Worm (Caenorhabditis elegans) whole organism, mixed stage, embryonic: ENCODE results near the gene spdl-1.

Experiments
- M03D4.4 ChIP-seq: sonication (generic microtip); optimal IDR thresholded peaks from 2 replicates; lab custom pipeline; 2017; ENCODE audit warnings: mild to moderate bottlenecking, missing genetic modification characterization, missing compliant biosample characterization
- bed-3 ChIP-seq: fragments of 200-800 bp; sonication (Bioruptor generic); optimal IDR thresholded peaks from 3 replicates; lab custom pipeline; 2018; ENCODE audit warnings: mild to moderate bottlenecking, missing genetic modification characterization, moderate library complexity, missing compliant biosample characterization
- ceh-83 ChIP-seq: fragments of 200-800 bp; sonication (Bioruptor generic); optimal IDR thresholded peaks from 2 replicates; lab custom pipeline; 2018; ENCODE audit warnings: mild to moderate bottlenecking, missing genetic modification characterization, missing compliant biosample characterization
- elt-1 ChIP-seq: sonication (generic microtip); optimal IDR thresholded peaks from 2 replicates; lab custom pipeline; 2017; ENCODE audit warnings: missing genetic modification characterization, mild to moderate bottlenecking, missing compliant biosample characterization, antibody characterized with exemption, moderate library complexity, borderline replicate concordance; ENCODE audit not compliant: insufficient read depth
- ham-2 ChIP-seq: fragments of 200-800 bp; sonication (Bioruptor generic); optimal IDR thresholded peaks from 2 replicates; lab custom pipeline; 2018; ENCODE audit warnings: mild to moderate bottlenecking, missing genetic modification characterization, missing compliant biosample characterization
- lin-13 ChIP-seq: fragments of 150-350 bp; optimal IDR thresholded peaks from 2 replicates; lab custom pipeline; 2014; ENCODE audit warnings: missing biosample characterization, missing genetic modification characterization
- mab-5 ChIP-seq: fragments of 150-350 bp; optimal IDR thresholded peaks from 2 replicates; lab custom pipeline; 2014; ENCODE audit warnings: missing biosample characterization, missing genetic modification characterization
- nhr-28 ChIP-seq: fragments of 150-350 bp; optimal IDR thresholded peaks from 2 replicates; lab custom pipeline; 2014; ENCODE audit warnings: missing biosample characterization, missing genetic modification characterization
- pha-4 ChIP-seq: fragments of 150-350 bp; optimal IDR thresholded peaks from 2 replicates; lab custom pipeline; 2018; ENCODE audit warnings: missing biosample characterization, missing genetic modification reagents, missing genetic modification characterization
- snpc-4 ChIP-seq: fragments of 150-350 bp; optimal IDR thresholded peaks from 2 replicates; lab custom pipeline; 2014; ENCODE audit warnings: missing biosample characterization, missing genetic modification characterization
- unc-62 ChIP-seq: fragments of 150-350 bp; optimal IDR thresholded peaks from 2 replicates; lab custom pipeline; 2014; ENCODE audit warnings: missing biosample characterization, missing genetic modification reagents, missing genetic modification characterization
- zip-8 ChIP-seq: fragments of 150-350 bp; optimal IDR thresholded peaks from 2 replicates; lab custom pipeline; 2014; ENCODE audit warnings: missing biosample characterization, missing genetic modification characterization

DNA sequence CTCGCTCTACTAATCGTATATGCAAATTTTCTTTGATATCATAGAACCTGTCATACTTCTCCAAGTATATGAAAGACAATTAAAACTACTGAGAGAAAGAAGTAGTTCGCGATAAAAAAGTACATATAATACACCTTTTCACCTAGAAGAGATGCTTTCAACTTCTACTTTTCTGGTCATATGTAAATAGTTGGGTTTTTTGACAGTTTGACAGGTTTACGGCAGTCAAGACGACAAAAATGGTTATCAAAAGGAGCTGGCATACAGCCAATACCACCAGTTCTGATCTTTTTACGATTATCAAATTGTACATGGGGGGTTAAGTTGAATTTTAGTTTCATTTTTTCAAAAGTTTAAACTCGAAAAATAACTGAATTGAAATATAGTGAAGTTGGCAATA lies 33.5 kb downstream of the spdl-1 start:
- TF ChIP-seq zip-8 (no peak), unc-62 (GFP tag; lab: Kevin White, UChicago) (no peak), snpc-4 (tag; lab: Kevin White, UChicago) (no peak), bed-3 (GFP tag; lab: Kevin White, UChicago) (no peak), ceh-83 (GFP tag; lab: Kevin White, UChicago) (no peak), mab-5 (tag; lab: Kevin White, UChicago) (no peak), lin-13 (no peak), elt-1 (tag; lab: Kevin White, UChicago) (no peak), pha-4 (tag; lab: Kevin White, UChicago) (no peak), nhr-28 (tag; lab: Kevin White, UChicago) (no peak), M03D4.4 (tag; lab: Kevin White, UChicago) (no peak), ham-2 (GFP tag; lab: Kevin White, UChicago) (no peak)
